Worm (Caenorhabditis elegans) whole organism, mixed stage, embryonic: ENCODE measurements around the gene C24H11.1.

Experiments used
- bed-3 ChIP-seq: fragments of 200-800 bp; sonication (Bioruptor generic); optimal IDR thresholded peaks from 3 replicates; lab custom pipeline; 2018; ENCODE audit warnings: mild to moderate bottlenecking, missing genetic modification characterization, moderate library complexity, missing compliant biosample characterization
- ces-1 ChIP-seq: fragments of 150-350 bp; optimal IDR thresholded peaks from 2 replicates; lab custom pipeline; 2014; ENCODE audit warnings: missing biosample characterization, missing genetic modification reagents, missing genetic modification characterization
- elt-3 ChIP-seq: fragments of 150-350 bp; optimal IDR thresholded peaks from 2 replicates; lab custom pipeline; 2014; ENCODE audit warnings: missing biosample characterization, missing genetic modification characterization
- lin-13 ChIP-seq: fragments of 150-350 bp; optimal IDR thresholded peaks from 2 replicates; lab custom pipeline; 2014; ENCODE audit warnings: missing biosample characterization, missing genetic modification characterization
- lin-32 ChIP-seq: fragments of 200-800 bp; sonication (Bioruptor generic); optimal IDR thresholded peaks from 2 replicates; lab custom pipeline; 2018; ENCODE audit warnings: mild to moderate bottlenecking, missing genetic modification characterization, missing compliant biosample characterization
- lsy-2 ChIP-seq: fragments of 150-350 bp; optimal IDR thresholded peaks from 2 replicates; lab custom pipeline; 2014; ENCODE audit warnings: missing biosample characterization, missing genetic modification characterization
- mep-1 ChIP-seq: fragments of 150-350 bp; optimal IDR thresholded peaks from 2 replicates; lab custom pipeline; 2017; ENCODE audit warnings: missing biosample characterization, missing genetic modification reagents, missing genetic modification characterization, inconsistent platforms
- nhr-12 ChIP-seq: fragments of 150-350 bp; optimal IDR thresholded peaks from 2 replicates; lab custom pipeline; 2014; ENCODE audit warnings: missing biosample characterization, missing genetic modification characterization
- nhr-237 ChIP-seq: fragments of 150-350 bp; optimal IDR thresholded peaks from 2 replicates; lab custom pipeline; 2014; ENCODE audit warnings: missing biosample characterization, missing genetic modification characterization

- TF ChIP-seq mep-1 (tag; lab: Kevin White, UChicago) (peak; percentile 74), lin-32 (GFP tag; lab: Kevin White, UChicago) (no peak), nhr-12 (tag; lab: Kevin White, UChicago) (no peak), ces-1 (GFP tag; lab: Kevin White, UChicago) (peak; percentile 13), bed-3 (GFP tag; lab: Kevin White, UChicago) (no peak), lin-13 (tag; lab: Kevin White, UChicago) (peak; percentile 74), elt-3 (tag; lab: Kevin White, UChicago) (no peak), nhr-237 (tag; lab: Kevin White, UChicago) (peak; percentile 46), lsy-2 (tag; lab: Kevin White, UChicago) (peak; percentile 95)
Measured at ce11 chrIII:11823260-11823659, 35.8 kb downstream of the C24H11.1 start, which contains the start of gene C18D11.3.
